Fruit fly (Drosophila melanogaster): ENCODE measurements around the gene TrissinR.

Gene TrissinR

dm6 chr2L:5778157-5778556 is 45.6 kb upstream of the TrissinR start (continued):
- TF ChIP-seq CG12071 (GFP tag; optimal IDR thresholded peaks at IDR 0.05) (peak; percentile 20), Jarid2 (GFP tag; optimal IDR thresholded peaks at IDR 0.05) (no peak), Trl (optimal IDR thresholded peaks at IDR 0.05) (no peak), Trl (GFP tag; optimal IDR thresholded peaks at IDR 0.05) (no peak), CG32532 (GFP tag; IDR thresholded peaks at IDR 0.05) (0 out of 2 replicates have a peak, but pooled peaks have one; percentile 32), CG14860 (GFP tag; IDR thresholded peaks at IDR 0.05; ENCODE audit: partially characterized antibody) (peak; percentile 71), Hmr (GFP tag; optimal IDR thresholded peaks at IDR 0.05) (peak; percentile 54), CG2712 (tag; optimal IDR thresholded peaks at IDR 0.05) (no peak), Med (GFP tag) (peak; percentile 78), Drgx (GFP tag; IDR thresholded peaks at IDR 0.05) (0 out of 2 replicates have a peak, but pooled peaks have one; percentile 24), sob (GFP tag; IDR thresholded peaks at IDR 0.05) (0 out of 2 replicates have a peak, but pooled peaks have one; percentile 20), CG14014 (GFP tag; IDR thresholded peaks at IDR 0.05) (0 out of 2 replicates have a peak, but pooled peaks have one; percentile 30), TFAM (GFP tag; optimal IDR thresholded peaks at IDR 0.05) (no peak), tll (GFP tag; optimal IDR thresholded peaks at IDR 0.05) (no peak), CG8290 (GFP tag; optimal IDR thresholded peaks at IDR 0.05) (no peak), CG8290 (tag; optimal IDR thresholded peaks at IDR 0.05) (peak in 1 of 2 experiments; percentile 21), D19B (GFP tag; optimal IDR thresholded peaks at IDR 0.05) (peak; percentile 89), sens (GFP tag) (peak; percentile 64), Rfx (GFP tag; IDR thresholded peaks at IDR 0.05) (0 out of 2 replicates have a peak, but pooled peaks have one; percentile 32)

- no peak for TF ChIP-seq CTCF (GFP tag; optimal IDR thresholded peaks at IDR 0.05)
- TF ChIP-seq CG11560 (tag; IDR thresholded peaks at IDR 0.05): peak; percentile 21; the same call in 1 of the 3 replicates
- TF ChIP-seq ro (GFP tag; IDR thresholded peaks at IDR 0.05): no peak
- no peak for TF ChIP-seq Dll (GFP tag; IDR thresholded peaks at IDR 0.05; ENCODE audit: partially characterized antibody)
- no peak for TF ChIP-seq Lpt (GFP tag; optimal IDR thresholded peaks at IDR 0.05)
- TF ChIP-seq Sry-β (GFP tag; optimal IDR thresholded peaks at IDR 0.05): no peak
- TF ChIP-seq onecut (GFP tag; IDR thresholded peaks at IDR 0.05): no peak
- no peak for TF ChIP-seq trem (tag; optimal IDR thresholded peaks at IDR 0.05)
- no peak for TF ChIP-seq CG10267 (tag; optimal IDR thresholded peaks at IDR 0.05)
- TF ChIP-seq shn (GFP tag; optimal IDR thresholded peaks at IDR 0.05): no peak
- no peak for TF ChIP-seq slbo (GFP tag; IDR thresholded peaks at IDR 0.05)
- TF ChIP-seq ham (GFP tag; IDR thresholded peaks at IDR 0.05): no peak
- TF ChIP-seq Bdp1 (GFP tag; optimal IDR thresholded peaks at IDR 0.05): no peak
- no peak for TF ChIP-seq Optix (GFP tag; IDR thresholded peaks at IDR 0.05)
- no peak for TF ChIP-seq Dad (GFP tag; optimal IDR thresholded peaks at IDR 0.05)
- TF ChIP-seq Oaz (GFP tag; IDR thresholded peaks at IDR 0.05): no peak
- no peak for TF ChIP-seq CG12219 (GFP tag; optimal IDR thresholded peaks at IDR 0.05)
- peak; percentile 96 for TF ChIP-seq twi (tag; optimal IDR thresholded peaks at IDR 0.05)
- TF ChIP-seq CG7786 (GFP tag; optimal IDR thresholded peaks at IDR 0.05): no peak
- TF ChIP-seq sens (GFP tag): peak; percentile 10
- TF ChIP-seq croc (GFP tag; conservative IDR thresholded peaks at IDR 0.05): no peak
- no peak for TF ChIP-seq CG8478 (optimal IDR thresholded peaks at IDR 0.05)
- no peak for TF ChIP-seq h (optimal IDR thresholded peaks at IDR 0.05)
These were observed 43.1 kb upstream of the TrissinR start for dm6 chr2L:5780703-5781102.

dm6 chr2L:5781181-5781580 is 42.6 kb upstream of the TrissinR start:
- TF ChIP-seq D19B (GFP tag; optimal IDR thresholded peaks at IDR 0.05) (peak; percentile 83), Dll (GFP tag; IDR thresholded peaks at IDR 0.05; ENCODE audit: partially characterized antibody) (peak; percentile 40; the same call in 1 of the 4 replicates), cwo (GFP tag; optimal IDR thresholded peaks at IDR 0.05) (no peak), CG2120 (GFP tag; optimal IDR thresholded peaks at IDR 0.05) (peak; percentile 12), CG8290 (GFP tag; optimal IDR thresholded peaks at IDR 0.05) (no peak), CG8290 (tag; optimal IDR thresholded peaks at IDR 0.05) (peak in 1 of 2 experiments; percentile 26), gcm2 (GFP tag; optimal IDR thresholded peaks at IDR 0.05) (no peak), Atf-2 (GFP tag; optimal IDR thresholded peaks at IDR 0.05) (no peak), yki (optimal IDR thresholded peaks at IDR 0.05) (no peak), Meics (GFP tag; optimal IDR thresholded peaks at IDR 0.05) (peak; percentile 4), chn (GFP tag; optimal IDR thresholded peaks at IDR 0.05) (no peak), nerfin-2 (GFP tag; IDR thresholded peaks at IDR 0.05; ENCODE audit: partially characterized antibody) (peak; percentile 82), hb (GFP tag; IDR thresholded peaks at IDR 0.05; ENCODE audit: partially characterized antibody) (peak; percentile 73; the same call in 2 of the 3 replicates), Gug (GFP tag; IDR thresholded peaks at IDR 0.05) (no peak), CG8388 (GFP tag; optimal IDR thresholded peaks at IDR 0.05) (no peak), HLH4C (GFP tag; IDR thresholded peaks at IDR 0.05; ENCODE audit: partially characterized antibody) (peak; percentile 89)
